Worm (Caenorhabditis elegans) whole organism, early embryonic: ENCODE results near the gene T28A11.3.

Source experiments
- ama-1 ChIP-seq: fragments of 150-350 bp; optimal IDR thresholded peaks from 2 replicates; lab custom pipeline; 2014
- flt-1 ChIP-seq: fragments of 200-800 bp; sonication (Bioruptor generic); IDR thresholded peaks from 2 replicates; pipeline ENCODE4 v1.3.6; 2022; ENCODE audit warnings: missing genetic modification characterization, missing compliant biosample characterization

- TF ChIP-seq ama-1 (lab: Kevin White, UChicago) (no peak), flt-1 (GFP tag; lab: Robert Waterston, UW) (no peak)
These were observed 15.1 kb upstream of the T28A11.3 start, which contains the start of gene srbc-5 for ce11 chrV:3260075-3260474.
